Worm (Caenorhabditis elegans) whole organism, L2 larva: Measurements from ENCODE around the gene ZC15.3.

Source experiments
- nhr-77 ChIP-seq: fragments of 150-350 bp; optimal IDR thresholded peaks from 2 replicates; lab custom pipeline; 2014; ENCODE audit warnings: missing biosample characterization, missing genetic modification characterization
- unc-55 ChIP-seq: fragments of 150-350 bp; sonication (generic microtip); optimal IDR thresholded peaks from 3 replicates; lab custom pipeline; 2014; ENCODE audit warnings: missing biosample characterization, missing genetic modification reagents, missing genetic modification characterization
- unc-62 ChIP-seq: fragments of 150-350 bp; optimal IDR thresholded peaks from 2 replicates; lab custom pipeline; 2014; ENCODE audit warnings: missing biosample characterization, missing genetic modification reagents, missing genetic modification characterization
- zag-1 ChIP-seq: fragments of 150-350 bp; optimal IDR thresholded peaks from 2 replicates; lab custom pipeline; 2014; ENCODE audit warnings: missing biosample characterization, missing genetic modification characterization
- ztf-1 ChIP-seq: fragments of 200-800 bp; sonication (Bioruptor generic); conservative IDR thresholded peaks from 2 replicates; pipeline ENCODE4 v1.3.6; 2022; ENCODE audit warnings: missing genetic modification characterization, missing compliant biosample characterization
- ztf-4 ChIP-seq: fragments of 150-350 bp; optimal IDR thresholded peaks from 2 replicates; lab custom pipeline; 2014; ENCODE audit warnings: missing biosample characterization, missing genetic modification characterization

- TF ChIP-seq unc-55 (GFP tag; lab: Kevin White, UChicago) (no peak), unc-62 (GFP tag; lab: Kevin White, UChicago) (no peak), zag-1 (no peak), ztf-1 (GFP tag; lab: Robert Waterston, UW) (no peak), nhr-77 (tag; lab: Kevin White, UChicago) (no peak), ztf-4 (no peak)
These were observed 22.0 kb downstream of the ZC15.3 start, which contains the start of gene Y38H6A.1 for ce11 chrV:20325417-20325816.
